Worm (Caenorhabditis elegans) whole organism, late embryonic: Measurements from ENCODE around the gene F44D12.19.

ENCODE experiments used
- F13H6.1 ChIP-seq: sonication (generic microtip); optimal IDR thresholded peaks from 2 replicates; lab custom pipeline; 2016; ENCODE audit warnings: missing genetic modification characterization, missing compliant biosample characterization
- K02D7.2 ChIP-seq: sonication (generic microtip); optimal IDR thresholded peaks from 2 replicates; lab custom pipeline; 2017; ENCODE audit warnings: mild to moderate bottlenecking, missing genetic modification characterization, missing compliant biosample characterization
- K09A11.1 ChIP-seq: sonication (generic microtip); optimal IDR thresholded peaks from 2 replicates; lab custom pipeline; 2017; ENCODE audit warnings: antibody characterized with exemption, mild to moderate bottlenecking, missing genetic modification characterization, missing compliant biosample characterization; ENCODE audit not compliant: insufficient read depth
- Y22D7AL.16 ChIP-seq: sonication (generic microtip); optimal IDR thresholded peaks from 2 replicates; lab custom pipeline; 2016; ENCODE audit warnings: missing genetic modification characterization, missing compliant biosample characterization
- ceh-18 ChIP-seq: sonication (generic microtip); optimal IDR thresholded peaks from 2 replicates; lab custom pipeline; 2016; ENCODE audit warnings: missing genetic modification characterization, missing compliant biosample characterization
- ceh-19 ChIP-seq: fragments of 200-800 bp; sonication (Bioruptor generic); optimal IDR thresholded peaks from 2 replicates; lab custom pipeline; 2018; ENCODE audit warnings: mild to moderate bottlenecking, missing genetic modification characterization, missing compliant biosample characterization
- ceh-2 ChIP-seq: sonication (generic microtip); optimal IDR thresholded peaks from 2 replicates; lab custom pipeline; 2016; ENCODE audit warnings: missing genotype, missing genetic modification characterization, missing compliant biosample characterization
- ceh-45 ChIP-seq: fragments of 200-800 bp; sonication (Bioruptor generic); IDR thresholded peaks from 2 replicates; pipeline ENCODE4 v1.3.6; 2022; ENCODE audit warnings: missing genetic modification reagents, missing genetic modification characterization, missing compliant biosample characterization
- ceh-48 ChIP-seq: sonication (generic microtip); optimal IDR thresholded peaks from 2 replicates; lab custom pipeline; 2016; ENCODE audit warnings: missing genetic modification characterization, inconsistent platforms, missing compliant biosample characterization
- ceh-9 ChIP-seq: sonication (generic microtip); optimal IDR thresholded peaks from 2 replicates; lab custom pipeline; 2016; ENCODE audit warnings: mild to moderate bottlenecking, missing genetic modification characterization, inconsistent platforms, missing compliant biosample characterization
- dmd-4 ChIP-seq: sonication (generic microtip); optimal IDR thresholded peaks from 2 replicates; lab custom pipeline; 2016; ENCODE audit warnings: borderline replicate concordance, missing genetic modification characterization, missing compliant biosample characterization
- dve-1 ChIP-seq: sonication (generic microtip); optimal IDR thresholded peaks from 2 replicates; lab custom pipeline; 2017; ENCODE audit warnings: antibody characterized with exemption, mild to moderate bottlenecking, missing genetic modification characterization, missing compliant biosample characterization
- elt-2 ChIP-seq: sonication (generic microtip); optimal IDR thresholded peaks from 2 replicates; lab custom pipeline; 2016; ENCODE audit warnings: missing genetic modification reagents, missing genetic modification characterization, missing compliant biosample characterization
- elt-4 ChIP-seq: sonication (generic microtip); optimal IDR thresholded peaks from 2 replicates; lab custom pipeline; 2016; ENCODE audit warnings: missing genetic modification characterization, missing compliant biosample characterization
- ets-4 ChIP-seq: sonication (generic microtip); optimal IDR thresholded peaks from 2 replicates; lab custom pipeline; 2016; ENCODE audit warnings: missing genetic modification characterization, missing compliant biosample characterization
- fax-1 ChIP-seq: sonication (generic microtip); optimal IDR thresholded peaks from 2 replicates; lab custom pipeline; 2016; ENCODE audit warnings: missing genotype, missing genetic modification characterization, missing compliant biosample characterization
- fkh-10 ChIP-seq: fragments of 150-350 bp; optimal IDR thresholded peaks from 2 replicates; lab custom pipeline; 2014; ENCODE audit warnings: missing biosample characterization, missing genetic modification reagents, missing genetic modification characterization
- fkh-6 ChIP-seq: sonication (generic microtip); optimal IDR thresholded peaks from 2 replicates; lab custom pipeline; 2016; ENCODE audit warnings: missing genetic modification characterization, missing compliant biosample characterization
- hlh-13 ChIP-seq: fragments of 200-800 bp; sonication (Bioruptor generic); optimal IDR thresholded peaks from 2 replicates; lab custom pipeline; 2018; ENCODE audit warnings: mild to moderate bottlenecking, missing genetic modification characterization, missing compliant biosample characterization
- hlh-30 ChIP-seq: sonication (generic microtip); optimal IDR thresholded peaks from 2 replicates; lab custom pipeline; 2017; ENCODE audit warnings: antibody characterized with exemption, missing genetic modification characterization, missing compliant biosample characterization; ENCODE audit not compliant: insufficient read depth
- hlh-6 ChIP-seq: sonication (generic microtip); optimal IDR thresholded peaks from 2 replicates; lab custom pipeline; 2016; ENCODE audit warnings: missing genotype, missing genetic modification characterization, missing compliant biosample characterization
- lim-6 ChIP-seq: sonication (generic microtip); optimal IDR thresholded peaks from 2 replicates; lab custom pipeline; 2016; ENCODE audit warnings: missing genetic modification characterization, missing compliant biosample characterization
- madf-2 ChIP-seq: sonication (generic microtip); optimal IDR thresholded peaks from 2 replicates; lab custom pipeline; 2017; ENCODE audit warnings: missing genetic modification characterization, missing compliant biosample characterization
- nfya-1 ChIP-seq: sonication (generic microtip); optimal IDR thresholded peaks from 2 replicates; lab custom pipeline; 2017; ENCODE audit warnings: missing genetic modification characterization, mild to moderate bottlenecking, missing compliant biosample characterization, antibody characterized with exemption, moderate library complexity
- nhr-232 ChIP-seq: sonication (generic microtip); optimal IDR thresholded peaks from 2 replicates; lab custom pipeline; 2016; ENCODE audit warnings: missing genetic modification characterization, missing compliant biosample characterization
- npax-4 ChIP-seq: sonication (generic microtip); optimal IDR thresholded peaks from 2 replicates; lab custom pipeline; 2016; ENCODE audit warnings: missing genetic modification characterization, missing compliant biosample characterization
- odd-2 ChIP-seq: sonication (generic microtip); optimal IDR thresholded peaks from 2 replicates; lab custom pipeline; 2017; ENCODE audit warnings: antibody characterized with exemption, mild to moderate bottlenecking, missing genetic modification characterization, missing compliant biosample characterization
- pax-1 ChIP-seq: fragments of 150-350 bp; optimal IDR thresholded peaks from 2 replicates; lab custom pipeline; 2014; ENCODE audit warnings: missing biosample characterization, missing genetic modification characterization
- rnt-1 ChIP-seq: sonication (generic microtip); optimal IDR thresholded peaks from 2 replicates; lab custom pipeline; 2016; ENCODE audit warnings: missing genetic modification characterization, missing compliant biosample characterization
- sdc-2 ChIP-seq: sonication (generic microtip); optimal IDR thresholded peaks from 2 replicates; lab custom pipeline; 2016; ENCODE audit warnings: missing genotype, missing genetic modification characterization, missing compliant biosample characterization
- sox-2 ChIP-seq: fragments of 200-800 bp; sonication (Bioruptor generic); IDR thresholded peaks from 2 replicates; pipeline ENCODE4 v1.3.6; 2022; ENCODE audit warnings: missing genetic modification reagents, missing genetic modification characterization, missing compliant biosample characterization
- tbx-2 ChIP-seq: sonication (generic microtip); optimal IDR thresholded peaks from 2 replicates; lab custom pipeline; 2016; ENCODE audit warnings: missing genetic modification characterization, missing compliant biosample characterization
- tbx-7 ChIP-seq: sonication (generic microtip); optimal IDR thresholded peaks from 2 replicates; lab custom pipeline; 2016; ENCODE audit warnings: missing genotype, missing genetic modification characterization, missing compliant biosample characterization
- unc-42 ChIP-seq: sonication (generic microtip); optimal IDR thresholded peaks from 2 replicates; lab custom pipeline; 2016; ENCODE audit warnings: missing genotype, missing genetic modification characterization, missing compliant biosample characterization
- unc-86 ChIP-seq: sonication (generic microtip); optimal IDR thresholded peaks from 2 replicates; lab custom pipeline; 2016; ENCODE audit warnings: missing genetic modification characterization, missing compliant biosample characterization
- zip-5 ChIP-seq: sonication (generic microtip); optimal IDR thresholded peaks from 2 replicates; lab custom pipeline; 2016; ENCODE audit warnings: missing genetic modification characterization, missing compliant biosample characterization
- ztf-16 ChIP-seq: sonication (generic microtip); optimal IDR thresholded peaks from 2 replicates; lab custom pipeline; 2017; ENCODE audit warnings: missing genetic modification characterization, missing compliant biosample characterization

F44D12.19 gene

DNA sequence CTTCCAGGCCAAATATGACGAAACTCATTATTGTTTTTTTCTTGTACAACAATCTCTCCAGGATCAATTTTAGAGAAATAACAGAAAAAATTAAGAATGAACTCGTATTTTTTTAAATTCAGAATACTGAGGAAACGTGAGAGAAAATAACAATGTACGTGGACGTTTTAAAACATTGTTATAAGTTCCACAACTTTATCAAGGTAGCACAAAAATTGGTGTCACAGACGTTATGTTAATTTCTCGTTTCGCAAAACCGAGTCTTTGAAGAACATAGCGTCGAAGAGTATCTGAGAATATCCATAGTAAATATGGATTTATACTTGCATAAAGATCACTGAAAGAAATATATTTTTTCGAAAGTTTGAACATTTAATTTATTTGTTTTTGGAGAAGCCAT lies 29.7 kb downstream of the F44D12.19 start, which contains the start of gene T04B2.8:
TSS of gene T04B2.8 (minus strand) at position 101 of the 400 bp plus-strand sequence.
- TF ChIP-seq odd-2 (tag; lab: Kevin White, UChicago) = no peak
- no peak for TF ChIP-seq rnt-1 (tag; lab: Kevin White, UChicago)
- TF ChIP-seq nfya-1 (tag; lab: Kevin White, UChicago) = no peak
- TF ChIP-seq ceh-9 (tag; lab: Kevin White, UChicago) = no peak
- TF ChIP-seq ceh-2 (tag; lab: Kevin White, UChicago) = no peak
- no peak for TF ChIP-seq lim-6 (tag; lab: Kevin White, UChicago)
- TF ChIP-seq K02D7.2 (tag; lab: Kevin White, UChicago) = no peak
- no peak for TF ChIP-seq nhr-232 (tag; lab: Kevin White, UChicago)
- no peak for TF ChIP-seq sox-2 (GFP tag; lab: Robert Waterston, UW)

DNA sequence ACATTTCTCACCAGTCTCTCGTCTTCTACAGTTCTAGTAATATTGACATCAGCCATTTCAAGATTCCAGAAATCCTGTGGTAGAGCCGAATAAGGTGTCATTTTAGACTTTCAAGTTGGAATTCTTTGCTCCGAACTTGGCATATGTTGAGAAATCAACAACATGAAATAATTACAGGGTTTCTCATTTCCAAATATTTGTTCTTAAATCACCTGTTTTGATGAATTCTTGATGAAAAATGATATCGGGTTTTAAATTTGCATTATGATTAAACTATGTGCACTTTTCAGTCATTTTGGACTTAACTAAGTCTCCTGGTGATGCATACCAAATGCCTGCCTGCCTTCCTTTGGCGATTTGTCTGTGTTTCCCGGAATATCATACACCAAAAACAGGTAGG lies 32.2 kb downstream of the F44D12.19 start, which contains the start of gene srv-12:
TSS of gene srv-12 (minus strand) at position 101 of the 400 bp plus-strand sequence.
- TF ChIP-seq pax-1 (no peak), hlh-13 (no peak), ztf-16 (tag; lab: Kevin White, UChicago) (no peak), tbx-2 (tag; lab: Kevin White, UChicago) (no peak), hlh-6 (tag; lab: Kevin White, UChicago) (no peak), dmd-4 (no peak), ceh-19 (GFP tag; lab: Kevin White, UChicago) (no peak), tbx-7 (tag; lab: Kevin White, UChicago) (no peak), fkh-10 (no peak), ets-4 (tag; lab: Kevin White, UChicago) (no peak), unc-86 (tag; lab: Kevin White, UChicago) (no peak), dve-1 (tag; lab: Kevin White, UChicago) (no peak), elt-4 (tag; lab: Kevin White, UChicago) (no peak), ceh-18 (no peak)

ce11 chrIV:10056138-10056537 lies 34.8 kb downstream of the F44D12.19 start, which contains the start of gene T04B2.7:
Gene T04B2.7 (minus strand): TSS chrIV:10056238.
- TF ChIP-seq ceh-18 = no peak
- TF ChIP-seq ceh-45 (GFP tag; lab: Robert Waterston, UW) = no peak
- no peak for TF ChIP-seq F13H6.1 (tag; lab: Kevin White, UChicago)
- no peak for TF ChIP-seq tbx-7 (tag; lab: Kevin White, UChicago)
- no peak for TF ChIP-seq madf-2 (tag; lab: Kevin White, UChicago)
- no peak for TF ChIP-seq ceh-2 (tag; lab: Kevin White, UChicago)

DNA sequence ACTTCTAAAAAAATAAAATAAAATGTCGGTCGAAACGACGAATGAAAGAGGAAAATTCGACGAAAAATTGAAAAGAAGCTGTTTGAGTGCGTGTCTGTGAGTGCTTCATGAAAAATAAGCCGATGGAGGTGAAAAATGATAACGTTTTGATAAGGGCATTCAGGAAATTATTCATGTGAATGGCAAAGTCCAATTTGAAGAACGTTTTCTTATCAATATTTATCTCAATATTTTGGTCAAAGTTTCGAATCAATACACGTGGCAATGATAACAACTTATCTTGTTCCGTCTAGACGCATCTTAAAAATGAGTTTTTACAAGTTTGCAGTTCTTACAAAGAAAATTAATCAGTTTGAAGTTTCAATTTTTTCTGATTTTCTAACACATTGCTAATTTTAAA lies 37.8 kb downstream of the F44D12.19 start:
- peak; percentile 91 for TF ChIP-seq elt-2
- TF ChIP-seq fkh-6 = no peak
- TF ChIP-seq K09A11.1 (tag; lab: Kevin White, UChicago) = no peak
- TF ChIP-seq nfya-1 (tag; lab: Kevin White, UChicago) = no peak

- no peak for TF ChIP-seq sdc-2 (tag; lab: Kevin White, UChicago)
- TF ChIP-seq nfya-1 (tag; lab: Kevin White, UChicago) = no peak
- no peak for TF ChIP-seq fkh-10
- no peak for TF ChIP-seq fkh-6
- TF ChIP-seq hlh-30 (tag; lab: Kevin White, UChicago) = no peak
- TF ChIP-seq hlh-13 = no peak
- TF ChIP-seq Y22D7AL.16 (tag; lab: Kevin White, UChicago) = no peak
These were observed 39.4 kb downstream of the F44D12.19 start for ce11 chrIV:10060795-10061194.

ce11 chrIV:10062728-10063127 lies 41.3 kb downstream of the F44D12.19 start, which contains the start of gene ipla-7:
Gene ipla-7 (minus strand): TSS chrIV:10062849.
- TF ChIP-seq ceh-48 (tag; lab: Kevin White, UChicago) = peak; percentile 54
- TF ChIP-seq fax-1 (tag; lab: Kevin White, UChicago) = peak; percentile 9
- no peak for TF ChIP-seq npax-4 (tag; lab: Kevin White, UChicago)
- TF ChIP-seq K02D7.2 (tag; lab: Kevin White, UChicago) = no peak
- peak; percentile 37 for TF ChIP-seq unc-42 (tag; lab: Kevin White, UChicago)
- TF ChIP-seq zip-5 (tag; lab: Kevin White, UChicago) = no peak
- no peak for TF ChIP-seq hlh-30 (tag; lab: Kevin White, UChicago)
